ENCODE assay signal across 1 worm cellular context in genomic region chrX:8556614-8557196, ce11.
TF ChIP-seq lines count a peak whose summit lies in the region.

Gene utx-1, plus strand, starts transcription at chrX:8557146.

TF ChIP-seq in whole organism, L4 larva, 104 proteins besides CTCF, POLR2A, EP300 and RAD21 (continued from another document):
- peak; percentile 69 for TF ChIP-seq mes-2 (tag; optimal IDR thresholded peaks at IDR 0.05; lab: Kevin White, UChicago; ENCODE audit: poor library complexity, severe bottlenecking)
- peak; percentile 30 for TF ChIP-seq hlh-30 (tag; optimal IDR thresholded peaks at IDR 0.05; lab: Kevin White, UChicago; ENCODE audit: insufficient read depth)
- peak; percentile 7 for TF ChIP-seq hlh-11 (tag; optimal IDR thresholded peaks at IDR 0.05; lab: Kevin White, UChicago)
- peak; percentile 72 for TF ChIP-seq T20F7.1 (GFP tag; optimal IDR thresholded peaks at IDR 0.05; lab: Kevin White, UChicago)
- peak; percentile 17; the same call in 1 of the 2 replicates for TF ChIP-seq lin-29 (GFP tag; IDR thresholded peaks at IDR 0.05; lab: Robert Waterston, UW)
- TF ChIP-seq mxl-3 (GFP tag; optimal IDR thresholded peaks at IDR 0.05; lab: Kevin White, UChicago) = peak; percentile 2
- no peak for TF ChIP-seq tra-1 (GFP tag; IDR thresholded peaks at IDR 0.05; lab: Robert Waterston, UW)
- no peak for TF ChIP-seq dmd-6 (GFP tag; IDR thresholded peaks at IDR 0.05; lab: Robert Waterston, UW)
- peak in 1 of 2 experiments; percentile 31 for TF ChIP-seq mdl-1 (tag; optimal IDR thresholded peaks at IDR 0.05; lab: Kevin White, UChicago)
- TF ChIP-seq hmg-1.1 (GFP tag; IDR thresholded peaks at IDR 0.05; lab: Robert Waterston, UW) = 0 out of 2 replicates have a peak, but pooled peaks have one; percentile 42
- no peak for TF ChIP-seq duxl-1 (tag; optimal IDR thresholded peaks at IDR 0.05; lab: Kevin White, UChicago; ENCODE audit: poor library complexity)
- no peak for TF ChIP-seq gei-8 (GFP tag; optimal IDR thresholded peaks at IDR 0.05; lab: Kevin White, UChicago)
